Worm (Caenorhabditis elegans) whole organism, L4/young adult: ENCODE results near the gene ZK666.12.

ENCODE experiments used
- W03F9.2 ChIP-seq: fragments of 150-350 bp; optimal IDR thresholded peaks from 2 replicates; lab custom pipeline; 2014; ENCODE audit warnings: missing biosample characterization, missing genetic modification characterization
- him-1 ChIP-seq: sonication (generic microtip); optimal IDR thresholded peaks from 2 replicates; lab custom pipeline; 2016; ENCODE audit warnings: missing genotype, missing genetic modification reagents, missing genetic modification characterization, missing compliant biosample characterization

- TF ChIP-seq him-1 (tag; lab: Kevin White, UChicago) (no peak), W03F9.2 (no peak)
These were observed 9.9 kb downstream of the ZK666.12 start for ce11 chrII:10505949-10506348.
